Fruit fly (Drosophila melanogaster): ENCODE results near the gene Jhbp11.

The Jhbp11 gene

dm6 chr3R:27116465-27117092 lies 15.5 kb downstream of the Jhbp11 start, which contains the start of the genes CG6066 and CG5880:
TSS of gene CG6066 (minus strand) at chr3R:27116707.
TSS of gene CG5880 (plus strand) at chr3R:27116745.
- TF ChIP-seq insv (optimal IDR thresholded peaks at IDR 0.05) (no peak), Sin3A (optimal IDR thresholded peaks at IDR 0.05) (no peak), h (optimal IDR thresholded peaks at IDR 0.05) (no peak), Myc (optimal IDR thresholded peaks at IDR 0.05) (no peak), ttk (optimal IDR thresholded peaks at IDR 0.05) (no peak), psq (optimal IDR thresholded peaks at IDR 0.05) (no peak)

- TF ChIP-seq Sin3A (optimal IDR thresholded peaks at IDR 0.05) (no peak), h (optimal IDR thresholded peaks at IDR 0.05) (no peak), Myc (optimal IDR thresholded peaks at IDR 0.05) (no peak), ttk (optimal IDR thresholded peaks at IDR 0.05) (no peak), insv (optimal IDR thresholded peaks at IDR 0.05) (no peak), psq (optimal IDR thresholded peaks at IDR 0.05) (no peak)
Observed at dm6 chr3R:27118346-27118745, 17.3 kb downstream of the Jhbp11 start, which contains the start of gene CG5882. TSS of gene CG5882 (plus strand) at chr3R:27118646.

dm6 chr3R:27124588-27124987 lies 23.6 kb downstream of the Jhbp11 start, which contains the start of gene CG6059:
TSS of gene CG6059 (minus strand) at chr3R:27124688.
- TF ChIP-seq h (optimal IDR thresholded peaks at IDR 0.05) (no peak), insv (optimal IDR thresholded peaks at IDR 0.05) (no peak), psq (optimal IDR thresholded peaks at IDR 0.05) (no peak), ttk (optimal IDR thresholded peaks at IDR 0.05) (no peak), Myc (optimal IDR thresholded peaks at IDR 0.05) (no peak), Sin3A (optimal IDR thresholded peaks at IDR 0.05) (no peak)

- TF ChIP-seq Myc (optimal IDR thresholded peaks at IDR 0.05): no peak
- TF ChIP-seq insv (optimal IDR thresholded peaks at IDR 0.05): no peak
- TF ChIP-seq Sin3A (optimal IDR thresholded peaks at IDR 0.05): no peak
- TF ChIP-seq psq (optimal IDR thresholded peaks at IDR 0.05): no peak
- TF ChIP-seq ttk (optimal IDR thresholded peaks at IDR 0.05): no peak
- TF ChIP-seq h (optimal IDR thresholded peaks at IDR 0.05): no peak
Observed at dm6 chr3R:27128723-27129122, 27.7 kb downstream of the Jhbp11 start.

dm6 chr3R:27129580-27130385 lies 28.8 kb downstream of the Jhbp11 start:
- no peak for TF ChIP-seq h (optimal IDR thresholded peaks at IDR 0.05)
- TF ChIP-seq ttk (optimal IDR thresholded peaks at IDR 0.05): no peak
- TF ChIP-seq Myc (optimal IDR thresholded peaks at IDR 0.05): no peak
- TF ChIP-seq Sin3A (optimal IDR thresholded peaks at IDR 0.05): no peak
- TF ChIP-seq psq (optimal IDR thresholded peaks at IDR 0.05): no peak
- no peak for TF ChIP-seq insv (optimal IDR thresholded peaks at IDR 0.05)

- TF ChIP-seq h (optimal IDR thresholded peaks at IDR 0.05) (no peak), insv (optimal IDR thresholded peaks at IDR 0.05) (no peak), psq (optimal IDR thresholded peaks at IDR 0.05) (no peak), Sin3A (optimal IDR thresholded peaks at IDR 0.05) (no peak), ttk (optimal IDR thresholded peaks at IDR 0.05) (no peak), Myc (optimal IDR thresholded peaks at IDR 0.05) (no peak)
Observed at dm6 chr3R:27130551-27131161, 29.6 kb downstream of the Jhbp11 start.

- TF ChIP-seq Sin3A (optimal IDR thresholded peaks at IDR 0.05) (no peak), Myc (optimal IDR thresholded peaks at IDR 0.05) (no peak), insv (optimal IDR thresholded peaks at IDR 0.05) (no peak), h (optimal IDR thresholded peaks at IDR 0.05) (no peak), psq (optimal IDR thresholded peaks at IDR 0.05) (no peak), ttk (optimal IDR thresholded peaks at IDR 0.05) (no peak)
Observed at dm6 chr3R:27131408-27131807, 30.4 kb downstream of the Jhbp11 start.

dm6 chr3R:27133992-27134391 lies 33.0 kb downstream of the Jhbp11 start:
- no peak for TF ChIP-seq insv (optimal IDR thresholded peaks at IDR 0.05)

- TF ChIP-seq insv (optimal IDR thresholded peaks at IDR 0.05) (no peak), h (optimal IDR thresholded peaks at IDR 0.05) (no peak), Myc (optimal IDR thresholded peaks at IDR 0.05) (no peak)
Observed at dm6 chr3R:27134728-27135361, 33.8 kb downstream of the Jhbp11 start.

- no peak for TF ChIP-seq Myc (optimal IDR thresholded peaks at IDR 0.05)
- no peak for TF ChIP-seq ttk (optimal IDR thresholded peaks at IDR 0.05)
- TF ChIP-seq psq (optimal IDR thresholded peaks at IDR 0.05): no peak
- no peak for TF ChIP-seq h (optimal IDR thresholded peaks at IDR 0.05)
- no peak for TF ChIP-seq Sin3A (optimal IDR thresholded peaks at IDR 0.05)
- no peak for TF ChIP-seq insv (optimal IDR thresholded peaks at IDR 0.05)
Observed at dm6 chr3R:27135692-27136641, 34.9 kb downstream of the Jhbp11 start.

dm6 chr3R:27137914-27138323 lies 36.9 kb downstream of the Jhbp11 start:
- TF ChIP-seq psq (optimal IDR thresholded peaks at IDR 0.05): no peak
- TF ChIP-seq ttk (optimal IDR thresholded peaks at IDR 0.05): no peak
- TF ChIP-seq Sin3A (optimal IDR thresholded peaks at IDR 0.05): no peak
- TF ChIP-seq insv (optimal IDR thresholded peaks at IDR 0.05): no peak
- TF ChIP-seq h (optimal IDR thresholded peaks at IDR 0.05): no peak
- no peak for TF ChIP-seq Myc (optimal IDR thresholded peaks at IDR 0.05)
